Worm (Caenorhabditis elegans) whole organism, dauer: ENCODE results near the gene F22E5.6.
"Not testable (repeated sequence)": the region's sequence is repeated elsewhere in the genome, so short reads cannot be mapped to it uniquely, and the experiment has no call there.

Experiments
- unc-62 ChIP-seq: sonication (generic microtip); optimal IDR thresholded peaks from 2 replicates; lab custom pipeline; 2017; ENCODE audit warnings: missing biosample characterization, missing genetic modification reagents, missing genetic modification characterization

F22E5.6 gene

ce11 chrII:2631169-2631568, 18.5 kb upstream of the F22E5.6 start, which contains the start of gene D2062.1:
Gene D2062.1, plus strand, starts transcription at chrII:2631469.
- TF ChIP-seq unc-62 (GFP tag; lab: Kevin White, UChicago), result no peak

- TF ChIP-seq unc-62 (GFP tag; lab: Kevin White, UChicago), result no peak
These were observed 12.3 kb upstream of the F22E5.6 start, which contains the start of gene F22E5.21 for ce11 chrII:2637359-2637758. Gene F22E5.21, minus strand, starts transcription at chrII:2637459.

- no peak for TF ChIP-seq unc-62 (GFP tag; lab: Kevin White, UChicago)
These were observed 11.6 kb upstream of the F22E5.6 start, which contains the start of gene F22E5.9 for ce11 chrII:2638062-2638461. Gene F22E5.9, plus strand, starts transcription at chrII:2638388.

ce11 chrII:2639401-2640088, 10.1 kb upstream of the F22E5.6 start, which contains the start of gene F22E5.8:
Gene F22E5.8, plus strand, starts transcription at chrII:2640038.
- TF ChIP-seq unc-62 (GFP tag; lab: Kevin White, UChicago), result not testable (repeated sequence)

DNA sequence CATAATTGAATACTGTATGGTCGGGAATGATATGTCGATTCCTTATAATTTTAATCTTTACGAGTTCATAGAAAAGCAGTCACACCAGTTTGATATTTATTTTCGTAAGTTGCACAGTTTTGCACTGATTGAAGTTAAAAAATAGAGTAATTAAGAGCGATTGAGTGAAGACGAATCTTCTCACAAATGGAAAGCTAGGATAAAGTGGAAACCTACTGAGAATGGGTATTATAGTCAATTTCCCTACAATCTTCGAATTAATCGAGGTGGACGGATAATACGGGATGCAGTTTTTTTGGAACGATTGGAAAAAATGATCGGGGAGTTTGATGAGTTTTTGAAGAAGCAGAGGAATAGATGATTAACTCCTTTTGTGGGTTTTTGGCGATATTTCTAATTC, 8.7 kb upstream of the F22E5.6 start, which contains the start of gene F22E5.23:
F22E5.23 (plus strand) TSS at position 301 of the 400 bp plus-strand sequence.
- no peak for TF ChIP-seq unc-62 (GFP tag; lab: Kevin White, UChicago)

DNA sequence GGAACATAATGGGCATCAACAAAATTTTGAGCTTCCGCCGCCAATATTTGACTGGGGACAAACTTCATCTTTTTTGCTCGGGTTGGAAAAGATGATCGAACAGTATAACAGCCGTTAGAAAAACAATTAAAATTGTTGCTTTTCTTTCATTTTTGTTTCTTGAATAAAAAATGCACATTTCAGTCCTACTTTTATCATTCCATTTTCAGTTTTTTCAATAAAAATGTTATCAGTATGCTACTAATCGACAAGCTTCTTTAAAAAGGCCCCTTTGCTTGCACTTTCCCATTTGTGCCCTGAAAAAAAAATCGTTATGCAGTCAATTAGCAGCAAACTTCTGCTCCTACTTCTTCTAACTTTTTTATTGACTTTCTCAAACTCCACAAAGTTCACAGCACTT, 7.9 kb upstream of the F22E5.6 start, which contains the start of gene F22E5.7:
F22E5.7 (plus strand) TSS at position 301 of the 400 bp plus-strand sequence.
- no peak for TF ChIP-seq unc-62 (GFP tag; lab: Kevin White, UChicago)

ce11 chrII:2644498-2644897, 5.1 kb upstream of the F22E5.6 start, which contains the start of gene F22E5.11:
Gene F22E5.11, minus strand, starts transcription at chrII:2644598.
- no peak for TF ChIP-seq unc-62 (GFP tag; lab: Kevin White, UChicago)

DNA sequence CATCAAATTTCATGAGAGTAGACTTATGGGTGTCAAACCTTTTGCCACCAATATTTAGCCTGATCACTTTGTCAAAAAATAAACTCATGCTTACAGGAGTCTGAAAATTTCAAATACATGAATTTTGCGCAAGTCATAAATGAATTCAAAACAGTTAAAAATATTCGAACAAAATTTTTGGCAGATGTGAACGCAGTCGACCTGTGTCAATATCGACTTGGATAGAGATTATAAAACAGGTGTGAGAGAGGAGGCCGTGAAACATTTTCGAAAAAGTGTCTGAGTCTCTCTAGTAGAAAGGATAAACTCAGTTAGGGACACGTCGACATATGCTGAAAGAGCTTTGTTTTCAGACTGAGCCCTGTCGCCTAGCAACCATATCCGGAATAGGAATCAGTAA, 2.9 kb upstream of the F22E5.6 start, which contains the start of gene F22E5.12:
F22E5.12 (minus strand) TSS at position 101 of the 400 bp plus-strand sequence.
- not testable (repeated sequence) for TF ChIP-seq unc-62 (GFP tag; lab: Kevin White, UChicago)

- TF ChIP-seq unc-62 (GFP tag; lab: Kevin White, UChicago), result no peak
These were observed 620 bp upstream of the F22E5.6 start for ce11 chrII:2649015-2649414.

- no peak for TF ChIP-seq unc-62 (GFP tag; lab: Kevin White, UChicago)
These were observed 7.0 kb downstream of the F22E5.6 start, which contains the start of gene sri-47 for ce11 chrII:2656606-2657005. Gene sri-47, plus strand, starts transcription at chrII:2656906.

ce11 chrII:2659364-2659763, 9.7 kb downstream of the F22E5.6 start, which contains the start of gene gcy-21:
Gene gcy-21, plus strand, starts transcription at chrII:2659664.
- TF ChIP-seq unc-62 (GFP tag; lab: Kevin White, UChicago), result no peak

DNA sequence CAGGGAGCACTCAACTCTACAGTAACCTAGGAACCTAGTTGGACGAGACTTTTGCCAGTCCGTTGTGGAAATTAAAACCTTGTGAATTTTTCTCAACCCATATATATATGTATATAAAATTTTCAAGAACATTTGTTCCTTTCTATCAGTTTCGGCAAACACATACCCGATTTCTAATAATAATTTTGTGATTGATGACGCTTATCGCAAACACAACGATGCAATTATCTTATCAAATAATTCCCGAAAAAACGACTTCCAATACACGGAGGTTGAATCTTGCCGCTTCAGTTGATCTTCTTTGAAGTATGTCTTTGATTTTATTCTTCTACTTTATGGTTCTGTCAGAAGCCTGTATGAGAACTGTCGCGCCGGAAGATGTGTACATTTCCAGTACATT, 15.4 kb downstream of the F22E5.6 start, which contains the start of gene F22E5.2:
F22E5.2 (plus strand) TSS at position 301 of the 400 bp plus-strand sequence.
- not testable (repeated sequence) for TF ChIP-seq unc-62 (GFP tag; lab: Kevin White, UChicago)

ce11 chrII:2665606-2666005, 16.0 kb downstream of the F22E5.6 start, which contains the start of gene F22E5.22:
Gene F22E5.22, plus strand, starts transcription at chrII:2665906.
- no peak for TF ChIP-seq unc-62 (GFP tag; lab: Kevin White, UChicago)

DNA sequence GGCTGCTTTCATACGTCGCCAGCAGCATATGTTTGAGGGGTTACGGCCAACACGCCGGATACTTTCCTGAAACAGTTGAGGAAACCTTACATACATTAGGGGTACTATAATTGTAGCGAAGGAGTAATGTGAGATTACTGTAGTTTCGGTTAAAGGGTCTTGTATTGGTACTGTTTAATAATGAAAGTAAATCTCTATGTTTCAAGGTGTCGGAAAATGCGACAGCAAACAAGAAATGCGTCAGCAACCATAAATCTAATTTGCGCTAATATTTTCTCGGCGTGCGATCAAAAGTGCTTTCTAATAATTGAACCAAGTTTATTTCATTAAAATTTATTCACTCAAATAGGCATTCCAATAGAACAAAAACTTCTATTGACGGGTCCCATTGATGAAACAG, 22.7 kb downstream of the F22E5.6 start, which contains the start of gene sri-57:
sri-57 (minus strand) TSS at position 101 of the 400 bp plus-strand sequence.
- not testable (repeated sequence) for TF ChIP-seq unc-62 (GFP tag; lab: Kevin White, UChicago)

DNA sequence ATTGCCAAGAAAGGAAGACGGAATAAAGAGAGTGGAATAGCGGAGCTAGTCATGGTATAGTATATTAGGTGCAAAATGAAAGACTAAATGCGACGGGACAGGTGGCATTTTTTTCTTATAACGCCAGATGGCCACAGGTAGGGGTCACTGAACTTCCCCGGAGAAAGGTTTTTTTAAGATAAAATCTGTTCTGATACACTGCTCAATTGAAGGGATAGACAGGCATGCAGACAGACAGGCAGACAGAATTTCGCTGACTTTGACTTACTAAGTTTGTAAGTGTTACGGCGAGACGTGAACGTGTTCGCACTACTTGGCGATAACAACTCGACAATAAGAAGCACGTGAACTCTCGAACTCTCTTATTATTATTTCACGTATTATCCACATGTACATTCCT, 23.9 kb downstream of the F22E5.6 start, which contains the start of the genes F22E5.20 and F22E5.1:
F22E5.20 (minus strand) TSS at position 101 of the 400 bp plus-strand sequence.
F22E5.1 (plus strand) TSS at position 242 of the 400 bp plus-strand sequence.
- TF ChIP-seq unc-62 (GFP tag; lab: Kevin White, UChicago), result not testable (repeated sequence)
